Worm (Caenorhabditis elegans): ENCODE data around the gene srg-48.
A peak's percentile ranks its signal among the peaks of the same experiment; 100 is the strongest.

srg-48 gene

DNA sequence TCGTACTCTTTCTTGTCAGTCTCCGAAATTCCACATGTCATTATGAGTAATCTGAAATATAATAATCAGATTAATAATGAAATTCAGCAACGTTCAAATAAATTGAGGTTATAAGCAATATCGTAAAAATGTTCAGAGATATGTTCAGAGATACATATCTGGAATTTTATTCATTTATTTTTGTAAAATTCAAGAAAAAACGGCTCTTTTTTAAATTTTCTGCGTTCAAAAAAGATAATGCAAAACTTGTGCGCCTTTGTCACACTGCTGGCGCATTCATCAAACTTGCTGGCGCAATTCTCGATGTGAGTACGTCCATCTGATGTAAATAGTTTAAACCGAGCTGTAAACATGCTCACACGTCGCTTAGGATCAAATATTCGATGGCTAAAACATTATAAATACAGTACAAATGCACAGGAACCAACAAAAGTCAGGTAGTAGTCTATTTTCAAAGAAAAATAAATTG lies 31.0 kb downstream of the srg-48 start, which contains the start of the genes rde-8 and ZC477.3 (continued):
- TF ChIP-seq unc-86 (tag; optimal IDR thresholded peaks at IDR 0.05) (peak; percentile 78), ceh-82 (tag; optimal IDR thresholded peaks at IDR 0.05) (peak; percentile 46 to 85 (median 55)), ces-1 (GFP tag; optimal IDR thresholded peaks at IDR 0.05) (no peak), fkh-8 (tag; optimal IDR thresholded peaks at IDR 0.05) (peak; percentile 48), nhr-20 (tag; optimal IDR thresholded peaks at IDR 0.05) (peak; percentile 81), F16B12.6 (tag; optimal IDR thresholded peaks at IDR 0.05) (peak; percentile 48), nhr-19 (GFP tag; conservative IDR thresholded peaks at IDR 0.05) (peak; percentile 78), irx-1 (tag; optimal IDR thresholded peaks at IDR 0.05) (peak; percentile 85), grh-1 (GFP tag; IDR thresholded peaks at IDR 0.05) (peak; percentile 67), swsn-7 (tag; optimal IDR thresholded peaks at IDR 0.05) (peak; percentile 85), ztf-11 (tag; optimal IDR thresholded peaks at IDR 0.05) (peak in 1 of 2 experiments; percentile 19), pax-3 (tag; optimal IDR thresholded peaks at IDR 0.05) (no peak), nhr-90 (tag; optimal IDR thresholded peaks at IDR 0.05; ENCODE audit: poor library complexity) (peak; percentile 85), fkh-4 (tag; optimal IDR thresholded peaks at IDR 0.05; ENCODE audit: borderline replicate concordance) (peak; percentile 58), jun-1 (tag; optimal IDR thresholded peaks at IDR 0.05) (peak; percentile 65), lin-39 (tag; optimal IDR thresholded peaks at IDR 0.05) (peak; percentile 64), lin-15B (tag; optimal IDR thresholded peaks at IDR 0.05) (peak; percentile 44), rnt-1 (tag; optimal IDR thresholded peaks at IDR 0.05) (peak; percentile 89), nhr-85 (tag) (peak; percentile 68), skn-1 (tag; optimal IDR thresholded peaks at IDR 0.05) (peak; percentile 74), nhr-77 (tag; optimal IDR thresholded peaks at IDR 0.05) (peak; percentile 5), hpl-2 (GFP tag; optimal IDR thresholded peaks at IDR 0.05) (no peak), sox-4 (tag; optimal IDR thresholded peaks at IDR 0.05) (peak; percentile 49), ets-5 (GFP tag; IDR thresholded peaks at IDR 0.05) (no peak), efl-3 (GFP tag; optimal IDR thresholded peaks at IDR 0.05) (peak; percentile 35), Y116A8C.19 (tag; optimal IDR thresholded peaks at IDR 0.05; ENCODE audit: borderline replicate concordance) (no peak)

DNA sequence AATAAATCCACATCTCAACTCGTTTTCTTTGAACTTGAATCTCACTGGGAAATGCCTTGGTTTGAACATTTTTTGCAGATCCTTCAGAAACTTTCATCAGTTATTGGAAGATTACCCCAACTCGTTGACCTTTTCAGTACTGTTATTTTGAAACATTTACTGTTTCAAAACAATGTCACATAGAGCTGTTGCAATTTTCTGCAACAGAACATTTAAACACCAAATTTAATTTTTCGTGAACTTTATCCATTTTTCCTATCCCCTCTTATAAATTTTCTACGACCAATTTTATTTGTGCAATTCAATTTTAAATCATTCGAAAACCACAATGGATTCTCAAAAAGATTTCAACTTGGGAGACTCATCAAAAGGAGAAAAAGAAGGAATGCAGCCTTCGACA lies 35.7 kb downstream of the srg-48 start, which contains the start of gene ZC477.2:
TSS of gene ZC477.2 (plus strand) at position 301 of the 400 bp plus-strand sequence.
- no peak for TF ChIP-seq hpl-2 (GFP tag; optimal IDR thresholded peaks at IDR 0.05)
- TF ChIP-seq fos-1 (tag; optimal IDR thresholded peaks at IDR 0.05): no peak
- no peak for TF ChIP-seq snpc-4 (tag; optimal IDR thresholded peaks at IDR 0.05)
- no peak for TF ChIP-seq tlp-1 (tag; optimal IDR thresholded peaks at IDR 0.05)
- no peak for TF ChIP-seq pqm-1 (tag; optimal IDR thresholded peaks at IDR 0.05)
- no peak for TF ChIP-seq ets-5 (GFP tag; IDR thresholded peaks at IDR 0.05)

DNA sequence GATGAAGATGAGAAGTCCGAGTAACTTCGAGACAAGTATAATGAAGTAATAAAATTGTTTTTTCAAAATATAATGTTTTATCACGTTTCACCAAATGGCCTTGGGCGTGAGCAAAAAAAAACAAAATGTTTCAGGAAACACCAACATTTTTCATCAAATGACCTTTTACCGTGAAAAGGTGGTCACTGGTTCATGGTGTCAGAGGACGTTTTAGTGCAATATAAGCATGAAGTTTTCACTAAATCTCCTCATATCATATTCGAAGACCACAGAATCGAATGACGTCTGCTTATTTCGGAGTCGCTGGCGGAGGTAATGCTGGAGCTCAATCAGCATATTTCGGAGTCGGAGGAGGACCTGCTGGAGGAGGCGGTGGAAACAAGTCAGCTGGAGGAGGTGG lies 39.1 kb downstream of the srg-48 start, which contains the start of the genes ZC477.7 and ssq-3:
TSS of gene ZC477.7 (minus strand) at position 101 of the 400 bp plus-strand sequence.
TSS of gene ssq-3 (plus strand) at position 251 of the 400 bp plus-strand sequence.
- TF ChIP-seq nhr-20 (tag; optimal IDR thresholded peaks at IDR 0.05) (no peak), unc-98 (GFP tag; IDR thresholded peaks at IDR 0.05) (no peak), alr-1 (tag; optimal IDR thresholded peaks at IDR 0.05; ENCODE audit: borderline replicate concordance) (no peak), nhr-12 (tag; optimal IDR thresholded peaks at IDR 0.05) (no peak), ceh-90 (tag; optimal IDR thresholded peaks at IDR 0.05) (no peak), lin-35 (GFP tag; optimal IDR thresholded peaks at IDR 0.05) (no peak), rnt-1 (tag; optimal IDR thresholded peaks at IDR 0.05) (no peak)

DNA sequence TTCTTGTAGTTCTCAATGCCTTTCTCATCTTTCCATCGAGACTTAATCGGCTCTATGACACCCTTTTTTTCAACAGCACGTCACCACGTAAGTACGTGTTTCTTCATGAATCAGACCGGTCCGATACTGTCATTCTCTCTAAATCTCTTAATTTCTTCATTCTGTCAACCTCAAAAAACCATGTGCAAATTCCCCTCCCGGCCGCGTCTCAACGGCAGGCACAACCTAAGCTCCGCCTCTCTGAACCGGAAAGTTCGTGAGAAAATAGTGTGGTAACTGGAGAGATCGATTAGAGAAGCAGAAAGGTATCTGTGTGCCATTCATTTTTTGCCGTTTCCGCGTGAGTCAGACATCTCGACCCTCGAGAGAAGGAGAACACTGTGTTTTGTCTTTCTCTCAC lies 42.4 kb downstream of the srg-48 start, which contains the start of gene nas-8:
TSS of gene nas-8 (plus strand) at position 301 of the 400 bp plus-strand sequence.
- TF ChIP-seq nhr-47 (tag; optimal IDR thresholded peaks at IDR 0.05) (no peak), snu-23 (GFP tag; optimal IDR thresholded peaks at IDR 0.05) (peak; percentile 11), jun-1 (tag; optimal IDR thresholded peaks at IDR 0.05) (no peak)
